Fruit fly (Drosophila melanogaster) whole organism, adult: ENCODE data around the gene CG14662.

Experiments used
- CG11617 ChIP-seq: fragments of 200-800 bp; sonication (Bioruptor generic); optimal IDR thresholded peaks from 2 replicates; lab custom pipeline; 2017; ENCODE audit warnings: mild to moderate bottlenecking, missing biosample characterization, missing genetic modification reagents, missing genetic modification characterization
- CG5204 ChIP-seq: fragments of 200-800 bp; sonication (Bioruptor generic); optimal IDR thresholded peaks from 2 replicates; lab custom pipeline; 2016; ENCODE audit warnings: missing biosample characterization, missing genetic modification characterization
- CG7045 ChIP-seq: fragments of 200-800 bp; sonication (Bioruptor generic); optimal IDR thresholded peaks from 2 replicates; lab custom pipeline; 2017; ENCODE audit warnings: missing biosample characterization, mild to moderate bottlenecking, missing genetic modification characterization
- kay ChIP-seq: fragments of 200-800 bp; sonication (Bioruptor generic); peaks from one replicate; lab custom pipeline; 2016; ENCODE audit warnings: missing biosample characterization, missing genetic modification characterization, borderline replicate concordance

DNA sequence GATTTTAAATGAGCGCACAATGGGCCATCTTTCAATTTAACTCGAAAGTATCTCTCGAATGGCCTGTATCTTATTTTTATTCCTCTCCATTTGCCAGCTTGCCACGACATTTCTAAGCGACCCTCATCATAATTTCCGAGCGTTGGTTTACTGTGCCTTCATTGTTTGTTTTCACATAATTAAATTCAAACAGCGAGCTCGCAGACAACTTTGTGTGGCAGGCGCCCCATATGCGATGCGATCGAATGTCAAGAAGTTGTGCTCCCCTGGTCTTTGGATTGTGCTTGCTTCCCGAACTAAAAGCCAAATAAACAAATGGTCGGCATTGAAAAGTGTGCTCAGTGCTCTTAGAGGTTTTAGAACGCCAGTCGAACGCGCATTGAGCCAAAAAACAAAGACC, 47.8 kb upstream of the CG14662 start:
- TF ChIP-seq kay (GFP tag; lab: Kevin White, UChicago) (no peak), CG11617 (no peak), CG5204 (GFP tag; lab: Kevin White, UChicago) (no peak), CG7045 (GFP tag; lab: Kevin White, UChicago) (no peak)
